Worm (Caenorhabditis elegans) whole organism, dauer: ENCODE data around the gene btb-18.

ENCODE experiments used
- unc-62 ChIP-seq: sonication (generic microtip); optimal IDR thresholded peaks from 2 replicates; lab custom pipeline; 2017; ENCODE audit warnings: missing biosample characterization, missing genetic modification reagents, missing genetic modification characterization

The btb-18 gene

ce11 chrII:3295193-3295592, 2.8 kb upstream of the btb-18 start, which contains the start of gene btb-17:
btb-17 (plus strand) TSS chrII:3295405.
- TF ChIP-seq unc-62 (GFP tag; lab: Kevin White, UChicago), result no peak

ce11 chrII:3296644-3297043, 1.4 kb upstream of the btb-18 start, which contains the start of gene btb-16:
btb-16 (plus strand) TSS chrII:3296883.
- no peak for TF ChIP-seq unc-62 (GFP tag; lab: Kevin White, UChicago)

ce11 chrII:3299457-3299856, 1.4 kb downstream of the btb-18 start, which contains the start of gene btb-22:
btb-22 (plus strand) TSS chrII:3299757.
- no peak for TF ChIP-seq unc-62 (GFP tag; lab: Kevin White, UChicago)

- TF ChIP-seq unc-62 (GFP tag; lab: Kevin White, UChicago), result no peak
Measured at ce11 chrII:3303582-3303981, 5.6 kb downstream of the btb-18 start.

- no peak for TF ChIP-seq unc-62 (GFP tag; lab: Kevin White, UChicago)
Measured at ce11 chrII:3310957-3311657, 13.1 kb downstream of the btb-18 start.

ce11 chrII:3313442-3313841, 15.4 kb downstream of the btb-18 start, which contains the start of gene F39E9.6:
F39E9.6 (minus strand) TSS chrII:3313542.
- TF ChIP-seq unc-62 (GFP tag; lab: Kevin White, UChicago), result no peak

- no peak for TF ChIP-seq unc-62 (GFP tag; lab: Kevin White, UChicago)
Measured at ce11 chrII:3318839-3319238, 20.8 kb downstream of the btb-18 start.

ce11 chrII:3322257-3322656, 24.2 kb downstream of the btb-18 start, which contains the start of gene Y46D2A.1:
Y46D2A.1 (plus strand) TSS chrII:3322557.
- no peak for TF ChIP-seq unc-62 (GFP tag; lab: Kevin White, UChicago)

- TF ChIP-seq unc-62 (GFP tag; lab: Kevin White, UChicago), result no peak
Measured at ce11 chrII:3323179-3323578, 25.2 kb downstream of the btb-18 start, which contains the start of gene Y46D2A.2. Y46D2A.2 (minus strand) TSS chrII:3323279.

- TF ChIP-seq unc-62 (GFP tag; lab: Kevin White, UChicago), result no peak
Measured at ce11 chrII:3327104-3327503, 29.1 kb downstream of the btb-18 start, which contains the start of gene Y46D2A.3. Y46D2A.3 (minus strand) TSS chrII:3327204.

- TF ChIP-seq unc-62 (GFP tag; lab: Kevin White, UChicago), result no peak
Measured at ce11 chrII:3332039-3332438, 34.0 kb downstream of the btb-18 start, which contains the start of gene irld-27. irld-27 (plus strand) TSS chrII:3332339.

- TF ChIP-seq unc-62 (GFP tag; lab: Kevin White, UChicago), result no peak
Measured at ce11 chrII:3337039-3337438, 39.0 kb downstream of the btb-18 start, which contains the start of gene F14D2.19. F14D2.19 (minus strand) TSS chrII:3337139.

- no peak for TF ChIP-seq unc-62 (GFP tag; lab: Kevin White, UChicago)
Measured at ce11 chrII:3338556-3338955, 40.5 kb downstream of the btb-18 start, which contains the start of gene F14D2.7. F14D2.7 (minus strand) TSS chrII:3338656.

ce11 chrII:3340251-3340650, 42.2 kb downstream of the btb-18 start, which contains the start of gene F14D2.5:
F14D2.5 (plus strand) TSS chrII:3340551.
- TF ChIP-seq unc-62 (GFP tag; lab: Kevin White, UChicago), result no peak

ce11 chrII:3340818-3341217, 42.8 kb downstream of the btb-18 start:
- TF ChIP-seq unc-62 (GFP tag; lab: Kevin White, UChicago), result no peak

- TF ChIP-seq unc-62 (GFP tag; lab: Kevin White, UChicago), result no peak
Measured at ce11 chrII:3341989-3342388, 44.0 kb downstream of the btb-18 start, which contains the start of gene F14D2.11. F14D2.11 (minus strand) TSS chrII:3342089.
